Worm (Caenorhabditis elegans) whole organism, L1 larva: ENCODE measurements around the gene F56D2.3.

Experiments used
- aly-2 ChIP-seq: fragments of 150-350 bp; optimal IDR thresholded peaks from 2 replicates; lab custom pipeline; 2014; ENCODE audit warnings: missing biosample characterization, missing genetic modification characterization
- ceh-82 ChIP-seq, 3 experiments: fragments of 150-350 bp in 1 of 3; sonication (generic microtip) in 2 of 3; optimal IDR thresholded peaks; 2 replicates each; lab custom pipeline; 2014 to 2017; ENCODE audit warnings: missing biosample characterization in 3 of 3, missing genetic modification characterization in 3 of 3
- ceh-88 ChIP-seq: fragments of 200-800 bp; sonication (Bioruptor generic); IDR thresholded peaks from 2 replicates; pipeline ENCODE4 v1.3.6; 2022; ENCODE audit warnings: missing genetic modification characterization, missing compliant biosample characterization
- ceh-90 ChIP-seq: sonication (generic microtip); optimal IDR thresholded peaks from 2 replicates; lab custom pipeline; 2016; ENCODE audit warnings: missing genetic modification characterization, missing compliant biosample characterization
- ces-1 ChIP-seq: fragments of 150-350 bp; optimal IDR thresholded peaks from 2 replicates; lab custom pipeline; 2014; ENCODE audit warnings: missing biosample characterization, missing genetic modification reagents, missing genetic modification characterization
- dpl-1 ChIP-seq, 3 experiments: fragments of 150-350 bp in 2 of 3; sonication (generic microtip) in 1 of 3; optimal IDR thresholded peaks; 2 replicates each; lab custom pipeline; 2014 to 2017; ENCODE audit warnings: missing biosample characterization in 3 of 3, missing genetic modification characterization in 3 of 3, missing genetic modification reagents in 3 of 3
- dsc-1 ChIP-seq: sonication (generic microtip); optimal IDR thresholded peaks from 2 replicates; lab custom pipeline; 2016; ENCODE audit warnings: mild to moderate bottlenecking, missing genetic modification characterization, missing compliant biosample characterization
- efl-1 ChIP-seq, 4 experiments: fragments of 150-350 bp; optimal IDR thresholded peaks in 3 of 4; peaks in 1 of 4; 1 replicate in 1 of 4; 2 replicates in 3 of 4; lab custom pipeline; 2014; ENCODE audit warnings: missing biosample characterization in 2 of 4, missing genetic modification characterization in 2 of 4, missing genetic modification reagents in 2 of 4
- egl-13 ChIP-seq: sonication (generic microtip); optimal IDR thresholded peaks from 2 replicates; lab custom pipeline; 2016; ENCODE audit warnings: missing genotype, missing genetic modification reagents, missing genetic modification characterization, missing compliant biosample characterization
- fkh-4 ChIP-seq: sonication (generic microtip); optimal IDR thresholded peaks from 2 replicates; lab custom pipeline; 2016; ENCODE audit warnings: missing compliant biosample characterization, missing genetic modification characterization, borderline replicate concordance
- fkh-8 ChIP-seq: sonication (generic microtip); optimal IDR thresholded peaks from 2 replicates; lab custom pipeline; 2016; ENCODE audit warnings: mild to moderate bottlenecking, missing genetic modification characterization, missing compliant biosample characterization
- hpl-2 ChIP-seq: fragments of 150-350 bp; optimal IDR thresholded peaks from 2 replicates; lab custom pipeline; 2014; ENCODE audit warnings: missing biosample characterization, missing genetic modification reagents, missing genetic modification characterization
- isw-1 ChIP-seq: fragments of 200-800 bp; sonication (Bioruptor generic); IDR thresholded peaks from 2 replicates; pipeline ENCODE4 v1.3.6; 2022; ENCODE audit warnings: missing genetic modification characterization, missing compliant biosample characterization
- lin-13 ChIP-seq: fragments of 150-350 bp; optimal IDR thresholded peaks from 2 replicates; lab custom pipeline; 2014; ENCODE audit warnings: missing biosample characterization, missing genetic modification reagents, missing genetic modification characterization
- lin-14 ChIP-seq: fragments of 200-800 bp; sonication (Bioruptor generic); optimal IDR thresholded peaks from 2 replicates; lab custom pipeline; 2018; ENCODE audit warnings: mild to moderate bottlenecking, missing genetic modification characterization, moderate library complexity, missing compliant biosample characterization
- lin-15B ChIP-seq: fragments of 150-350 bp; sonication (generic microtip); optimal IDR thresholded peaks from 3 replicates; lab custom pipeline; 2014; ENCODE audit warnings: missing biosample characterization, missing genetic modification characterization
- lin-35 ChIP-seq, 2 experiments: fragments of 150-350 bp; optimal IDR thresholded peaks; 2 replicates each; lab custom pipeline; 2014; ENCODE audit warnings: missing biosample characterization in 2 of 2, missing genetic modification characterization in 2 of 2, missing genetic modification reagents in 2 of 2
- lsy-2 ChIP-seq, 2 experiments: fragments of 150-350 bp; optimal IDR thresholded peaks; 2 replicates each; lab custom pipeline; 2014; ENCODE audit warnings: missing biosample characterization in 2 of 2, missing genetic modification characterization in 2 of 2
- mab-9 ChIP-seq: fragments of 200-800 bp; sonication (Bioruptor generic); IDR thresholded peaks from 2 replicates; pipeline ENCODE4 v1.3.6; 2022; ENCODE audit warnings: missing genetic modification reagents, missing genetic modification characterization, missing compliant biosample characterization
- mdl-1 ChIP-seq, 2 experiments: fragments of 150-350 bp; optimal IDR thresholded peaks; 2 replicates each; lab custom pipeline; 2014 to 2017; ENCODE audit warnings: missing biosample characterization in 2 of 2, missing genetic modification characterization in 2 of 2, inconsistent platforms in 1 of 2
- mef-2 ChIP-seq: fragments of 150-350 bp; optimal IDR thresholded peaks from 2 replicates; lab custom pipeline; 2014; ENCODE audit warnings: missing biosample characterization, missing genetic modification characterization
- mep-1 ChIP-seq: fragments of 150-350 bp; optimal IDR thresholded peaks from 2 replicates; lab custom pipeline; 2014; ENCODE audit warnings: missing biosample characterization, missing genetic modification characterization
- nhr-12 ChIP-seq: sonication (generic microtip); optimal IDR thresholded peaks from 2 replicates; lab custom pipeline; 2017; ENCODE audit warnings: missing biosample characterization, missing genetic modification characterization
- nhr-19 ChIP-seq: fragments of 200-800 bp; sonication (Bioruptor generic); conservative IDR thresholded peaks from 2 replicates; pipeline ENCODE4 v1.3.6; 2022; ENCODE audit warnings: missing genetic modification characterization, missing compliant biosample characterization
- nhr-28 ChIP-seq: fragments of 150-350 bp; optimal IDR thresholded peaks from 2 replicates; lab custom pipeline; 2014; ENCODE audit warnings: missing biosample characterization, missing genetic modification characterization
- nhr-47 ChIP-seq: sonication (generic microtip); optimal IDR thresholded peaks from 2 replicates; lab custom pipeline; 2016; ENCODE audit warnings: mild to moderate bottlenecking, missing genetic modification characterization, moderate library complexity, missing compliant biosample characterization
- nhr-71 ChIP-seq: sonication (generic microtip); optimal IDR thresholded peaks from 2 replicates; lab custom pipeline; 2016; ENCODE audit warnings: mild to moderate bottlenecking, missing genetic modification characterization, moderate library complexity, missing compliant biosample characterization
- nhr-76 ChIP-seq: sonication (generic microtip); optimal IDR thresholded peaks from 2 replicates; lab custom pipeline; 2017; ENCODE audit warnings: missing biosample characterization, missing genetic modification characterization
- nhr-77 ChIP-seq: fragments of 150-350 bp; optimal IDR thresholded peaks from 2 replicates; lab custom pipeline; 2014; ENCODE audit warnings: missing biosample characterization, missing genetic modification characterization
- nhr-84 ChIP-seq: sonication (generic microtip); optimal IDR thresholded peaks from 2 replicates; lab custom pipeline; 2017; ENCODE audit warnings: missing biosample characterization, missing genetic modification characterization
- nhr-90 ChIP-seq: sonication (generic microtip); optimal IDR thresholded peaks from 2 replicates; lab custom pipeline; 2016; ENCODE audit warnings: mild to moderate bottlenecking, missing genetic modification characterization, missing compliant biosample characterization; ENCODE audit not compliant: poor library complexity
- pax-3 ChIP-seq: fragments of 200-800 bp; sonication (Bioruptor generic); optimal IDR thresholded peaks from 2 replicates; lab custom pipeline; 2018; ENCODE audit warnings: mild to moderate bottlenecking, missing genetic modification characterization, moderate library complexity, missing compliant biosample characterization
- pqm-1 ChIP-seq: sonication (generic microtip); optimal IDR thresholded peaks from 3 replicates; lab custom pipeline; 2017; ENCODE audit warnings: missing biosample characterization, missing genetic modification characterization
- rnt-1 ChIP-seq: sonication (generic microtip); optimal IDR thresholded peaks from 2 replicates; lab custom pipeline; 2016; ENCODE audit warnings: mild to moderate bottlenecking, missing genetic modification characterization, moderate library complexity, missing compliant biosample characterization
- snu-23 ChIP-seq: sonication (generic microtip); optimal IDR thresholded peaks from 2 replicates; lab custom pipeline; 2016; ENCODE audit warnings: missing genetic modification characterization, missing compliant biosample characterization
- sox-4 ChIP-seq: sonication (generic microtip); optimal IDR thresholded peaks from 2 replicates; lab custom pipeline; 2016; ENCODE audit warnings: missing genetic modification characterization, missing compliant biosample characterization
- sup-37 ChIP-seq: fragments of 200-800 bp; sonication (Bioruptor generic); optimal IDR thresholded peaks from 2 replicates; lab custom pipeline; 2018; ENCODE audit warnings: mild to moderate bottlenecking, missing genetic modification characterization, missing compliant biosample characterization
- tbx-2 ChIP-seq: sonication (generic microtip); optimal IDR thresholded peaks from 2 replicates; lab custom pipeline; 2016; ENCODE audit warnings: missing genetic modification characterization, missing compliant biosample characterization
- unc-130 ChIP-seq: fragments of 150-350 bp; optimal IDR thresholded peaks from 2 replicates; lab custom pipeline; 2017; ENCODE audit warnings: missing biosample characterization, missing genetic modification characterization, inconsistent platforms
- unc-30 ChIP-seq: sonication (generic microtip); optimal IDR thresholded peaks from 2 replicates; lab custom pipeline; 2017; ENCODE audit warnings: missing biosample characterization, missing genetic modification characterization
- unc-62 ChIP-seq: fragments of 150-350 bp; optimal IDR thresholded peaks from 2 replicates; lab custom pipeline; 2014; ENCODE audit warnings: missing biosample characterization, missing genetic modification reagents, missing genetic modification characterization
- unc-86 ChIP-seq: sonication (generic microtip); optimal IDR thresholded peaks from 2 replicates; lab custom pipeline; 2016; ENCODE audit warnings: missing genetic modification characterization, missing compliant biosample characterization
- vab-15 ChIP-seq: sonication (generic microtip); optimal IDR thresholded peaks from 2 replicates; lab custom pipeline; 2017; ENCODE audit warnings: missing genotype, mild to moderate bottlenecking, missing genetic modification characterization, missing compliant biosample characterization
- zag-1 ChIP-seq: fragments of 150-350 bp; optimal IDR thresholded peaks from 2 replicates; lab custom pipeline; 2014; ENCODE audit warnings: missing biosample characterization, missing genetic modification characterization
- ztf-11 ChIP-seq, 2 experiments: sonication (generic microtip); optimal IDR thresholded peaks; 2 replicates each; lab custom pipeline; 2016 to 2017; ENCODE audit warnings: missing genetic modification characterization in 2 of 2, missing biosample characterization in 1 of 2, missing compliant biosample characterization in 1 of 2

Gene F56D2.3

DNA sequence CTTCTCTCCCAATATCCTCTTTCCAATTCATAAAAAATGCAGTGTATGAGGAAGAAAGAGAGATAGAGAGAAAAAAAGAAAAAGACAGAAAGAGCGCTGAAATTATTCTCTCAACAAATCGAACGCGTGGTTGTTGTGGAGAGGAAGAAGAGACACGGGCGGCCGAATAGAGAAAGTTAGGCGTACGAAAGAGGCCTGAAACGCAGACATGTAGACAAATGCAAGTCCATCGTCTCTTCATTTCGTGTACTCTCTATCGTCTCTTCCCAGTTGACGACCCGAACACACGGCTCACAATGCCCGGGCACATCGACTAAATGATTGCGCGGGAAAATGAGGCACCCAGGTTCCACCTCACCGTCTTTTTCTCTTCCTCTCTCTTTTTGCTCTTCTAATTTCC lies 36.5 kb downstream of the F56D2.3 start (continued):
- TF ChIP-seq lin-35 (GFP tag; optimal IDR thresholded peaks at IDR 0.05; lab: Kevin White, UChicago): peak; percentile 62 to 67
- no peak for TF ChIP-seq ztf-11 (tag; optimal IDR thresholded peaks at IDR 0.05; lab: Kevin White, UChicago)
- TF ChIP-seq ceh-90 (tag; lab: Kevin White, UChicago): no peak
- no peak for TF ChIP-seq pqm-1 (tag; lab: Kevin White, UChicago)
- TF ChIP-seq hpl-2 (GFP tag; lab: Kevin White, UChicago): no peak
- peak; percentile 22 for TF ChIP-seq pax-3 (tag; lab: Kevin White, UChicago)
- peak; percentile 59 for TF ChIP-seq nhr-77
- TF ChIP-seq nhr-12 (tag; lab: Kevin White, UChicago): no peak
- TF ChIP-seq nhr-76 (tag; lab: Kevin White, UChicago): no peak
- peak; percentile 98 for TF ChIP-seq lin-14 (GFP tag; lab: Kevin White, UChicago)
- no peak for TF ChIP-seq mab-9 (GFP tag; lab: Robert Waterston, UW)
- no peak for TF ChIP-seq unc-30 (tag; lab: Kevin White, UChicago)
- no peak for TF ChIP-seq lin-13
- TF ChIP-seq isw-1 (GFP tag; lab: Robert Waterston, UW): peak; percentile 26; the same call in 1 of the 2 replicates
- TF ChIP-seq egl-13: peak; percentile 70
- TF ChIP-seq lin-15B (tag; lab: Kevin White, UChicago): no peak
- TF ChIP-seq tbx-2 (tag; lab: Kevin White, UChicago): peak; percentile 61
- TF ChIP-seq snu-23 (GFP tag; lab: Kevin White, UChicago): peak; percentile 69
- TF ChIP-seq dsc-1 (tag; lab: Kevin White, UChicago): peak; percentile 60
- peak; percentile 44 for TF ChIP-seq nhr-19 (GFP tag; lab: Robert Waterston, UW)
- peak; percentile 49 to 75 (median 65) for TF ChIP-seq ceh-82 (tag; optimal IDR thresholded peaks at IDR 0.05; lab: Kevin White, UChicago)
- TF ChIP-seq nhr-28 (tag; lab: Kevin White, UChicago): no peak
- no peak for TF ChIP-seq aly-2 (tag; lab: Kevin White, UChicago)
- TF ChIP-seq vab-15 (tag; lab: Kevin White, UChicago): no peak
- no peak for TF ChIP-seq nhr-84 (tag; lab: Kevin White, UChicago)
- no peak for TF ChIP-seq sup-37 (GFP tag; lab: Kevin White, UChicago)
- TF ChIP-seq unc-130 (tag; lab: Kevin White, UChicago): peak; percentile 40
- TF ChIP-seq ces-1 (GFP tag; lab: Kevin White, UChicago): no peak
- no peak for TF ChIP-seq fkh-4 (tag; lab: Kevin White, UChicago)
- peak; percentile 2 for TF ChIP-seq nhr-90
- peak; percentile 90 for TF ChIP-seq fkh-8 (tag; lab: Kevin White, UChicago)

- peak; percentile 8 for TF ChIP-seq nhr-71 (tag; lab: Kevin White, UChicago)
- TF ChIP-seq sox-4 (tag; lab: Kevin White, UChicago): no peak
- TF ChIP-seq nhr-47 (tag; lab: Kevin White, UChicago): peak; percentile 0
- TF ChIP-seq efl-1 (optimal IDR thresholded peaks at IDR 0.05; lab: Kevin White, UChicago): no peak
- peak in 1 of 2 experiments; percentile 29 for TF ChIP-seq efl-1 (GFP tag; optimal IDR thresholded peaks at IDR 0.05 in 1 of 2; lab: Kevin White, UChicago)
- peak; percentile 10 for TF ChIP-seq mep-1 (tag; lab: Kevin White, UChicago)
- TF ChIP-seq fkh-8 (tag; lab: Kevin White, UChicago): no peak
- peak; percentile 55 for TF ChIP-seq lin-14 (GFP tag; lab: Kevin White, UChicago)
Observed at ce11 chrIII:5622232-5623009, 37.7 kb downstream of the F56D2.3 start.

DNA sequence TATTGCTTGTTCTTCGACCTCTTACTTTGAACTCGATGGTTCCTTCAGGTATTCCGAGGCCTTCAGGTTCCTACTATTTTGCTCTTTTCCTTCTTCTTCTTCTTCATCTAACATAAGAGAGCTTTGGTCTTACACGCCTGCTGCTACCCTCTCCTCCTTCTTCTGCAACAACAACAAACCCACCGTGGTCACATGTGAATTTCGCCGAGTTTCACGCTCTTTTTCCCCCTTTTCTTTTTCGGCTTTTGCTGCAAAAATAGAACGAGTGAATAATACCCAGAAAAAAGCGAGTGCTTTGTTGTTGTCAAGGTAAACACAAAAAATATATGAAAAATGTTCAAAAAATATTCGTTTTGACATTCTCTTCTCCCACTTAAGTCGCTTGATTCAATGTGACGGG lies 38.7 kb downstream of the F56D2.3 start:
- TF ChIP-seq mep-1 (tag; lab: Kevin White, UChicago) (peak; percentile 3), unc-30 (tag; lab: Kevin White, UChicago) (no peak), nhr-12 (tag; lab: Kevin White, UChicago) (no peak), mdl-1 (tag; optimal IDR thresholded peaks at IDR 0.05; lab: Kevin White, UChicago) (peak in 1 of 2 experiments; percentile 34), isw-1 (GFP tag; lab: Robert Waterston, UW) (no peak), ceh-88 (GFP tag; lab: Robert Waterston, UW) (no peak), aly-2 (tag; lab: Kevin White, UChicago) (no peak), lin-14 (GFP tag; lab: Kevin White, UChicago) (peak; percentile 70), nhr-19 (GFP tag; lab: Robert Waterston, UW) (0 out of 2 replicates have a peak, but pooled peaks have one; percentile 2), rnt-1 (tag; lab: Kevin White, UChicago) (peak; percentile 39), lsy-2 (tag; optimal IDR thresholded peaks at IDR 0.05; lab: Kevin White, UChicago) (peak in 1 of 2 experiments; percentile 6), unc-86 (peak; percentile 10), ces-1 (GFP tag; lab: Kevin White, UChicago) (no peak), snu-23 (GFP tag; lab: Kevin White, UChicago) (peak; percentile 4), dpl-1 (GFP tag; optimal IDR thresholded peaks at IDR 0.05; lab: Kevin White, UChicago) (peak in 1 of 3 experiments; percentile 2), unc-62 (GFP tag; lab: Kevin White, UChicago) (no peak), zag-1 (tag; lab: Kevin White, UChicago) (no peak), ceh-82 (tag; optimal IDR thresholded peaks at IDR 0.05; lab: Kevin White, UChicago) (peak in 1 of 3 experiments; percentile 39), mef-2 (tag; lab: Kevin White, UChicago) (peak; percentile 35), dsc-1 (tag; lab: Kevin White, UChicago) (no peak), nhr-71 (tag; lab: Kevin White, UChicago) (peak; percentile 24)
